Worm (Caenorhabditis elegans): Measurements from ENCODE around the gene cdh-3.

DNA sequence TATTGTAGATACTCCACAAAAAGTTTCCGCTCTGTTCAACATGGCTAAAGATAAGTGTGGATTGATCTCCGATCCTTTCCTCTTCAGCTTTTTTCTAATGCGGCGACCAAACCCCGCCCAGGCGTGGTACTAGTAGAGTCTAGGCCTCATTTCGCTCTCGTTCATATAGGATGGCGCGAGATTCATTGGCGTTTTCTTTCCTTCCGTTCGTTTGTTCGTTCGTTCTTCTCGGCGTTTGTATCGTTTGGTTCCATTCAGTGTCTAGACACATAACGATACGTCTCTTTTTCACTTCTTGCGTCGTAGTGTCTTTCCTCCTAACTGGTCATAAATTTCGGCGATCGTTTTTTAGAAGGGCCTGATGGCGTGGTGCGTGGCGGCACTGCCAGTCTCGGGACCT lies 25.2 kb downstream of the cdh-3 start:
- TF ChIP-seq lin-13 (GFP tag; optimal IDR thresholded peaks at IDR 0.05): no peak
- no peak for TF ChIP-seq lsy-2 (tag; optimal IDR thresholded peaks at IDR 0.05)
- no peak for TF ChIP-seq nhr-237 (tag; optimal IDR thresholded peaks at IDR 0.05)
- no peak for TF ChIP-seq dve-1 (tag; optimal IDR thresholded peaks at IDR 0.05; ENCODE audit: insufficient read depth)
- no peak for TF ChIP-seq ces-1 (GFP tag; optimal IDR thresholded peaks at IDR 0.05)
- no peak for TF ChIP-seq lim-7 (GFP tag; IDR thresholded peaks at IDR 0.05)
- TF ChIP-seq nhr-28 (tag; optimal IDR thresholded peaks at IDR 0.05): no peak
- TF ChIP-seq aly-2 (tag; optimal IDR thresholded peaks at IDR 0.05): no peak
